Fruit fly (Drosophila melanogaster): ENCODE data around the gene rempA.

DNA sequence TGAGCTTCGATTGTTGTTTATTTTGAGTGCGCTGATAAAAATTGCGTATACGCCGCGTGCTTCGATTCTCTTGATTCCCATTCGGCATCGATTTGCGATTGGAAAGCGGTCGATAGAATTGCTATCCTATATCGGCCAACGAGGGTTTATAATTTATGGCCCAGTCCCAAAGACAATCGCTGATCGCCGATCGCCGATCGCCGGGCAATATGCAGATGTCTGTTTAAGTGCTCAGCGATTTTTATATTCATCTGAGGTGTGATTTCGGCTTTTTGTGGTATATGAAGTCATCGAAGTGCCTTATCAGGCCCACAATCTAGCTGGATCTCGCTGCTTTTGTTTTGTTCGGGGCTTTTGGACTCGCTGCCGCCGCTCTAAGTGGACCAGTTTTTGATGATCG lies 53.7 kb downstream of the rempA start:
- no peak for TF ChIP-seq CG8478 (optimal IDR thresholded peaks at IDR 0.05)
- no peak for TF ChIP-seq CTCF (optimal IDR thresholded peaks at IDR 0.05)
